Fruit fly (Drosophila melanogaster) whole organism, prepupa: ENCODE measurements around the gene Hakai.
A peak's percentile ranks its signal among the peaks of the same experiment; 100 is the strongest.

ENCODE experiments used
- Blimp-1 ChIP-seq: fragments of 200-800 bp; sonication (Bioruptor generic); optimal IDR thresholded peaks from 3 replicates; lab custom pipeline; 2017; ENCODE audit warnings: missing biosample characterization, missing genetic modification characterization, mild to moderate bottlenecking, moderate library complexity, missing genetic modification reagents
- CG10631 ChIP-seq: fragments of 200-800 bp; sonication (Bioruptor generic); optimal IDR thresholded peaks from 2 replicates; lab custom pipeline; 2016; ENCODE audit warnings: missing biosample characterization, missing genetic modification characterization
- CG10669 ChIP-seq: fragments of 200-800 bp; sonication (Bioruptor generic); optimal IDR thresholded peaks from 3 replicates; lab custom pipeline; 2018; ENCODE audit warnings: missing biosample characterization, mild to moderate bottlenecking, missing genetic modification characterization, moderate library complexity
- CG11294 ChIP-seq: fragments of 200-800 bp; sonication (Bioruptor generic); IDR thresholded peaks from 2 replicates; pipeline ENCODE4 v1.3.6; 2022; ENCODE audit warnings: missing biosample characterization, missing genetic modification characterization
- CG11762 ChIP-seq: fragments of 200-800 bp; sonication (Bioruptor generic); optimal IDR thresholded peaks from 3 replicates; lab custom pipeline; 2016; ENCODE audit warnings: missing biosample characterization, missing genetic modification characterization; ENCODE audit not compliant: insufficient read depth
- CG11902 ChIP-seq: fragments of 200-800 bp; sonication (Bioruptor generic); optimal IDR thresholded peaks from 3 replicates; lab custom pipeline; 2016; ENCODE audit warnings: missing biosample characterization, missing genetic modification characterization
- CG15336 ChIP-seq: fragments of 200-800 bp; sonication (Bioruptor generic); IDR thresholded peaks from 2 replicates; pipeline ENCODE4 v1.3.6; 2022; ENCODE audit warnings: missing biosample characterization, missing genetic modification characterization
- CG16779 ChIP-seq: fragments of 200-800 bp; sonication (Bioruptor generic); optimal IDR thresholded peaks from 3 replicates; lab custom pipeline; 2017; ENCODE audit warnings: missing biosample characterization, mild to moderate bottlenecking, missing genetic modification characterization
- CG31627 ChIP-seq: fragments of 200-800 bp; sonication (Bioruptor generic); optimal IDR thresholded peaks from 3 replicates; lab custom pipeline; 2016; ENCODE audit warnings: missing biosample characterization, missing genetic modification characterization
- CG32006 ChIP-seq: fragments of 200-800 bp; sonication (Bioruptor generic); optimal IDR thresholded peaks from 3 replicates; lab custom pipeline; 2017; ENCODE audit warnings: missing biosample characterization, mild to moderate bottlenecking, missing genetic modification characterization
- CG34406 ChIP-seq: fragments of 200-800 bp; sonication (Bioruptor generic); optimal IDR thresholded peaks from 3 replicates; lab custom pipeline; 2016; ENCODE audit warnings: missing biosample characterization, missing genetic modification characterization
- CG3919 ChIP-seq: fragments of 200-800 bp; sonication (Bioruptor generic); optimal IDR thresholded peaks from 3 replicates; lab custom pipeline; 2016; ENCODE audit warnings: missing biosample characterization, missing genetic modification characterization
- CG6163 ChIP-seq: fragments of 200-800 bp; sonication (Bioruptor generic); IDR thresholded peaks from 3 replicates; pipeline ENCODE4 v1.3.6; 2022; ENCODE audit warnings: missing biosample characterization, missing genetic modification characterization
- CG6792 ChIP-seq: fragments of 200-800 bp; sonication (Bioruptor generic); optimal IDR thresholded peaks from 3 replicates; lab custom pipeline; 2016; ENCODE audit warnings: missing biosample characterization, missing genetic modification characterization
- CG8119 ChIP-seq: fragments of 200-800 bp; sonication (Bioruptor generic); IDR thresholded peaks from 3 replicates; pipeline ENCODE4 v1.3.6; 2022; ENCODE audit warnings: missing biosample characterization, missing genetic modification characterization
- CG8319 ChIP-seq: fragments of 200-800 bp; sonication (Bioruptor generic); optimal IDR thresholded peaks from 3 replicates; lab custom pipeline; 2016; ENCODE audit warnings: missing biosample characterization, missing genetic modification characterization
- CG8632 ChIP-seq: fragments of 200-800 bp; sonication (Bioruptor generic); optimal IDR thresholded peaks from 3 replicates; lab custom pipeline; 2016; ENCODE audit warnings: missing biosample characterization, missing genetic modification characterization
- Eip75B ChIP-seq: fragments of 200-800 bp; sonication (Bioruptor generic); optimal IDR thresholded peaks from 3 replicates; lab custom pipeline; 2016; ENCODE audit warnings: missing biosample characterization, missing genetic modification characterization
- Eip78C ChIP-seq: fragments of 200-800 bp; sonication (Bioruptor generic); peaks from one replicate; lab custom pipeline; 2016; ENCODE audit warnings: missing biosample characterization, missing genetic modification characterization
- Eip93F ChIP-seq: fragments of 200-800 bp; sonication (Bioruptor generic); optimal IDR thresholded peaks from 2 replicates; lab custom pipeline; 2016; ENCODE audit warnings: missing biosample characterization, mild to moderate bottlenecking, missing genetic modification characterization
- Ets21C ChIP-seq: fragments of 200-800 bp; sonication (Bioruptor generic); optimal IDR thresholded peaks from 3 replicates; lab custom pipeline; 2016; ENCODE audit warnings: missing biosample characterization, missing genetic modification characterization
- Gug ChIP-seq: fragments of 200-800 bp; sonication (Bioruptor generic); IDR thresholded peaks from 2 replicates; pipeline ENCODE4 v1.3.6; 2022; ENCODE audit warnings: missing biosample characterization, missing genetic modification characterization
- Hr38 ChIP-seq: sonication (Bioruptor generic); optimal IDR thresholded peaks from 2 replicates; lab custom pipeline; 2016; ENCODE audit warnings: missing biosample characterization, missing genetic modification characterization
- Hr4 ChIP-seq: fragments of 200-800 bp; sonication (Bioruptor generic); optimal IDR thresholded peaks from 3 replicates; lab custom pipeline; 2016; ENCODE audit warnings: missing biosample characterization, missing genetic modification characterization
- Lpt ChIP-seq: fragments of 200-800 bp; sonication (Bioruptor generic); optimal IDR thresholded peaks from 3 replicates; lab custom pipeline; 2016; ENCODE audit warnings: missing biosample characterization, missing genetic modification characterization
- Met ChIP-seq: fragments of 200-800 bp; sonication (Bioruptor generic); optimal IDR thresholded peaks from 3 replicates; lab custom pipeline; 2016; ENCODE audit warnings: missing biosample characterization, missing genetic modification characterization
- Smox ChIP-seq: fragments of 200-800 bp; sonication (Bioruptor generic); optimal IDR thresholded peaks from 3 replicates; lab custom pipeline; 2016; ENCODE audit warnings: missing biosample characterization, missing genetic modification characterization
- Sox102F ChIP-seq: fragments of 200-800 bp; sonication (Bioruptor generic); optimal IDR thresholded peaks from 2 replicates; lab custom pipeline; 2016; ENCODE audit warnings: missing biosample characterization, mild to moderate bottlenecking, missing genetic modification characterization
- Sox14 ChIP-seq: fragments of 200-800 bp; sonication (Bioruptor generic); optimal IDR thresholded peaks from 3 replicates; lab custom pipeline; 2016; ENCODE audit warnings: missing biosample characterization, missing genetic modification characterization
- cyc ChIP-seq: fragments of 200-800 bp; sonication (Bioruptor generic); optimal IDR thresholded peaks from 3 replicates; lab custom pipeline; 2016; ENCODE audit warnings: missing biosample characterization, missing genetic modification characterization
- dsx ChIP-seq: fragments of 200-800 bp; optimal IDR thresholded peaks from 3 replicates; lab custom pipeline; 2019; ENCODE audit warnings: missing biosample characterization, mild to moderate bottlenecking, missing genetic modification characterization, moderate library complexity; ENCODE audit not compliant: poor library complexity, severe bottlenecking
- eg ChIP-seq: fragments of 200-800 bp; sonication (Bioruptor generic); IDR thresholded peaks from 3 replicates; pipeline ENCODE4 v1.3.6; 2022; ENCODE audit warnings: missing biosample characterization, missing genetic modification characterization
- esn ChIP-seq: fragments of 200-800 bp; sonication (Bioruptor generic); optimal IDR thresholded peaks from 2 replicates; lab custom pipeline; 2016; ENCODE audit warnings: missing biosample characterization, mild to moderate bottlenecking, missing genetic modification characterization, moderate library complexity
- fd59A ChIP-seq: fragments of 200-800 bp; sonication (Bioruptor generic); optimal IDR thresholded peaks from 2 replicates; lab custom pipeline; 2017; ENCODE audit warnings: missing biosample characterization, mild to moderate bottlenecking, missing genetic modification characterization, missing genetic modification reagents
- fd85E ChIP-seq: fragments of 200-800 bp; sonication (Bioruptor generic); optimal IDR thresholded peaks from 3 replicates; lab custom pipeline; 2016; ENCODE audit warnings: missing biosample characterization, missing genetic modification characterization
- lz ChIP-seq: fragments of 200-800 bp; sonication (Bioruptor generic); optimal IDR thresholded peaks from 3 replicates; lab custom pipeline; 2016; ENCODE audit warnings: missing biosample characterization, missing genetic modification characterization
- pdm3 ChIP-seq: fragments of 200-800 bp; sonication (Bioruptor generic); optimal IDR thresholded peaks from 3 replicates; lab custom pipeline; 2016; ENCODE audit warnings: missing biosample characterization, missing genetic modification characterization
- salr ChIP-seq, 2 experiments: fragments of 200-800 bp; sonication (Bioruptor generic); optimal IDR thresholded peaks; 3 replicates each; lab custom pipeline; 2016 to 2018; ENCODE audit warnings: missing biosample characterization in 2 of 2, missing genetic modification characterization in 2 of 2, mild to moderate bottlenecking in 1 of 2
- spab ChIP-seq: fragments of 200-800 bp; sonication (Bioruptor generic); optimal IDR thresholded peaks from 2 replicates; lab custom pipeline; 2017; ENCODE audit warnings: missing biosample characterization, mild to moderate bottlenecking, missing genetic modification characterization, missing genetic modification reagents
- svp ChIP-seq: fragments of 200-800 bp; sonication (Bioruptor generic); peaks from one replicate; lab custom pipeline; 2016; ENCODE audit warnings: missing biosample characterization, missing genetic modification characterization
- topi ChIP-seq: fragments of 200-800 bp; sonication (Bioruptor generic); optimal IDR thresholded peaks from 3 replicates; lab custom pipeline; 2016; ENCODE audit warnings: missing biosample characterization, missing genetic modification characterization
- vri ChIP-seq: fragments of 200-800 bp; sonication (Bioruptor generic); optimal IDR thresholded peaks from 3 replicates; lab custom pipeline; 2016; ENCODE audit warnings: missing biosample characterization, mild to moderate bottlenecking, missing genetic modification characterization

The Hakai gene

DNA sequence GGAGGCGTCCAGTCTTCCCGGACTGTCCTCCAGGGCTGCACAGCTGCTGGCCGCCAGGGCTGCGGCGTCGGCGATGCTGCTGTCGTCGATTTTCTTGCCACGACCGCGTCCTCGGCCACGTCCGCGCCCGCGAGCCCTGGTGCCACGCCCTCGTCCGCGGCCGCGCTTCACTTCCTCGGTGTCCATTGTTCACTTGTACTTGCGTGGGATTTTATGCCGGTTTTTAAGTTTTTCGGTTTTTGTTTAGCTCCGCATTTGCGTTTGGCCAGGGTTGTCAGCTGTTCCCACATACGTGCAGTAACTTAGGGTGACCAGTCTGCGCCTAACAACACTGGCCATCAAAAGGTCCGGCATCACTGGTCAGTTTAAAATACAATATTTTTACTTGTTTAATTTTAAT lies at the start of gene Hakai (continued):
- TF ChIP-seq Hr4 (peak; percentile 67), Eip93F (GFP tag; lab: Kevin White, UChicago) (no peak), CG3919 (GFP tag; lab: Kevin White, UChicago) (peak; percentile 74), Gug (GFP tag; lab: Robert Waterston, UW) (no peak), CG10669 (GFP tag; lab: Kevin White, UChicago) (no peak), CG8119 (no peak; the same call in 2 of the 3 replicates), fd59A (GFP tag; lab: Kevin White, UChicago) (no peak), pdm3 (GFP tag; lab: Kevin White, UChicago) (peak; percentile 29)
- TF ChIP-seq, all 60 proteins: peak for 33

DNA sequence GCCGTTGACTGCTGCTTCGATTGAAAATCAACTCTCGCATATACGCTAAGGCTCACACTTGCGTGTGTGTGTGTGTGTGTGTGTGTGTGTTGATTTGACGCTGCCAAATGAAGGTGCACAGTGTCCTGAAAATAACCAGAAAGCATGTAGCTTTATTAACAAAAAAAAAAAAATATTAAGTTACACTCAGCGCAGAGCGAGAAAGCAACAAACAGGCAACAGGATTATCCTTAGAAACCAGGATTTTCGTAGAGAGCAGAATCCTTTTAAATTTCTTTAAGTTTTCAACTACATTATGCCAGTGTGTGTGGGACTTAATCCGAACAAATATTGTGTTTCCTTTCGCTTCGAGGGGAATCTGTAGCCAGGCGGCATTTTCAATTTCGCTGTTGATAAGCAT lies 45.7 kb upstream of the Hakai start:
- TF ChIP-seq CG31627 (no peak), Lpt (no peak), dsx (GFP tag; lab: Kevin White, UChicago) (no peak), Blimp-1 (GFP tag; lab: Kevin White, UChicago) (no peak), topi (GFP tag; lab: Kevin White, UChicago) (no peak), salr (GFP tag; optimal IDR thresholded peaks at IDR 0.05; lab: Kevin White, UChicago) (no peak), CG8632 (no peak), lz (GFP tag; lab: Kevin White, UChicago) (no peak), cyc (no peak), fd85E (GFP tag; lab: Kevin White, UChicago) (no peak), Met (no peak), CG8319 (no peak), Gug (GFP tag; lab: Robert Waterston, UW) (no peak)

DNA sequence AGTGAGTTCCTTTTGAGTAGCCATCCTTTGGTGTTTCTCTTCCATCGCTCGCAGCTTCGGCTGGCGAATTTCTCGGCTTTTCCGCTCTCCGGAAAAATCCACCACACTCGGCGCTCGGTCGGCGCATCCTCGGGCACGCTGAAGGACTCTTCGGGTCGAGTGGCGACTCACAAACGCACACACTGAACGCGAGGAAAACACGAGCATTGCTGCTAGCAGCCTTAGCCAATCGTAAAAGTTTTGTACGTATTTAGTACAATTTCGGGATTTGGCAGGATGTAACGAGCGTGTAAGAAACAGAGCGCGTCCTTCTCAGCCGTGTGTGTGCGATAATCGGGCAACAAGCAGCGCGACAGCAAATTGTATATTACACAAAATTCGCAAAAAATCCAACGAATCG lies 24.0 kb upstream of the Hakai start, which contains the start of gene CG46244:
CG46244 (plus strand) TSS at position 252 of the 400 bp plus-strand sequence.
- no peak for TF ChIP-seq topi (GFP tag; lab: Kevin White, UChicago)
- TF ChIP-seq svp = no peak
- no peak for TF ChIP-seq Sox14 (GFP tag; lab: Kevin White, UChicago)
- no peak for TF ChIP-seq Hr38 (GFP tag; lab: Kevin White, UChicago)
- TF ChIP-seq CG8119 = no peak
- no peak for TF ChIP-seq fd59A (GFP tag; lab: Kevin White, UChicago)
- no peak for TF ChIP-seq CG10631 (GFP tag; lab: Kevin White, UChicago)
- TF ChIP-seq CG34406 (GFP tag; lab: Kevin White, UChicago) = no peak
- no peak for TF ChIP-seq Met
- no peak for TF ChIP-seq CG3919 (GFP tag; lab: Kevin White, UChicago)
- no peak for TF ChIP-seq eg
- no peak for TF ChIP-seq CG32006 (GFP tag; lab: Kevin White, UChicago)
- TF ChIP-seq esn (GFP tag; lab: Kevin White, UChicago) = no peak
- no peak for TF ChIP-seq CG16779 (tag; lab: Kevin White, UChicago)
- TF ChIP-seq Sox102F = no peak
- no peak for TF ChIP-seq lz (GFP tag; lab: Kevin White, UChicago)
- no peak for TF ChIP-seq spab (GFP tag; lab: Kevin White, UChicago)
- no peak for TF ChIP-seq vri (GFP tag; lab: Kevin White, UChicago)
- no peak for TF ChIP-seq CG11294
- TF ChIP-seq CG6792 (GFP tag; lab: Kevin White, UChicago) = no peak

DNA sequence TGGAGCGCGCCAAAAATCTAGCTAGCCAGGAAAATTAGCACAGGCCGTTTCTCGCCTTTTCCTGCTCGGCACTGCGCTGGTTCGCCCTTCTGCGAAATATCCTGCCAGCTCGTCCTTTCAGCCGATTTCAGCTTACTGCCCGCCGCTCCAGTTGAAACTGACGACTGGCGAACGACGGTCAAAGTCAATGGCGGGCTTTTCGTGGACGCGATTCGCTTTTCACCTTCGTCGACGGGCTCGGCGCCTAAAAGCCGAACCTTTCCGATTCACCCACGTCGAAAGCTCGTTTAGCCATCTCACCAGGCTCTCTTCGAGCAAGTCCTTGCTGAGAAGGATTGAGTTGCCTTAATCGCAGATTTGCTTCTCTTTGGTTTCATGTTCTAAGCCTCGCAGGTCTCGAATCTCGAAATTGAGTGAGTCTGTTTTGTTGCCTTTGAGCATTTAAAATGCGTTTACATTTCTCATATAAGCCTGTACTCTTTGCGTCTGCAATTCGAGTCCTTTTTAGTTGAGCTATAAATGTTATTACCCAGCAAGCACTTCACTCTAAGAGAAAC lies 23.2 kb upstream of the Hakai start:
- TF ChIP-seq Gug (GFP tag; lab: Robert Waterston, UW) = no peak
- TF ChIP-seq Eip75B (GFP tag; lab: Kevin White, UChicago) = no peak
- no peak for TF ChIP-seq Ets21C (GFP tag; lab: Kevin White, UChicago)
- TF ChIP-seq CG15336 (GFP tag; lab: Robert Waterston, UW) = no peak
- TF ChIP-seq Smox (GFP tag; lab: Kevin White, UChicago) = no peak
- no peak for TF ChIP-seq Sox102F
- no peak for TF ChIP-seq CG6163 (GFP tag; lab: Robert Waterston, UW)
- no peak for TF ChIP-seq Eip78C (GFP tag; lab: Kevin White, UChicago)
- no peak for TF ChIP-seq CG10631 (GFP tag; lab: Kevin White, UChicago)
- TF ChIP-seq CG32006 (GFP tag; lab: Kevin White, UChicago) = no peak
- TF ChIP-seq CG11294 = no peak
- TF ChIP-seq esn (GFP tag; lab: Kevin White, UChicago) = no peak
- no peak for TF ChIP-seq CG11762 (GFP tag; lab: Kevin White, UChicago)
- TF ChIP-seq topi (GFP tag; lab: Kevin White, UChicago) = no peak
- TF ChIP-seq CG11902 (GFP tag; lab: Kevin White, UChicago) = no peak
- no peak for TF ChIP-seq spab (GFP tag; lab: Kevin White, UChicago)
